Fruit fly (Drosophila melanogaster): ENCODE results near the gene Vinc.

Gene Vinc

dm6 chrX:2222181-2222790 lies at the start of gene Vinc:
Gene Vinc, minus strand, starts transcription at chrX:2222567.
- no peak for TF ChIP-seq EcR (GFP tag; optimal IDR thresholded peaks at IDR 0.05)
- no peak for TF ChIP-seq psq (optimal IDR thresholded peaks at IDR 0.05)
- no peak for TF ChIP-seq Dll (optimal IDR thresholded peaks at IDR 0.05)
- no peak for TF ChIP-seq CG8478 (optimal IDR thresholded peaks at IDR 0.05)
- no peak for TF ChIP-seq usp (GFP tag; optimal IDR thresholded peaks at IDR 0.05)
- TF ChIP-seq pan (optimal IDR thresholded peaks at IDR 0.05) = no peak

DNA sequence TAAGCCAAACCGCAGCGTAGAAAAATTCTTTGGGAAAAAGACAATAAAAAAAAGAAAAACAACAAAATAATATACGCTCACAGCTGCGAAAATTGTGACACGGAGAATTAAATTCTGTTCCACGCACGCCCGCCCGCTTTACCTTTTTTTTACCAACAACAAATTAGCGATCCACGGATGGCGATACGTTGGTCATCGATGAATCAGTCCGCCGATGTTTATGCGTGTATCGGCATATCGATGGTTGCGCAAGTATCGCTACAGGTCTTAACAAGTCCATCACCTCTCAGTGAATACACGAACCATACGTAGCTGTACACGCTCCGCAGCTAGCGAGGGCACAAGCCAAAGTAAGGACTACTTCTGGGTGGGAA lies 48.2 kb upstream of the Vinc start, which contains the start of gene CG2924:
TSS of gene CG2924 (minus strand) at position 205 of the 374 bp plus-strand sequence.
- TF ChIP-seq psq (optimal IDR thresholded peaks at IDR 0.05) (no peak), Dll (optimal IDR thresholded peaks at IDR 0.05) (no peak), EcR (GFP tag; optimal IDR thresholded peaks at IDR 0.05) (no peak), pan (optimal IDR thresholded peaks at IDR 0.05) (no peak), usp (GFP tag; optimal IDR thresholded peaks at IDR 0.05) (no peak), CG8478 (optimal IDR thresholded peaks at IDR 0.05) (no peak)

DNA sequence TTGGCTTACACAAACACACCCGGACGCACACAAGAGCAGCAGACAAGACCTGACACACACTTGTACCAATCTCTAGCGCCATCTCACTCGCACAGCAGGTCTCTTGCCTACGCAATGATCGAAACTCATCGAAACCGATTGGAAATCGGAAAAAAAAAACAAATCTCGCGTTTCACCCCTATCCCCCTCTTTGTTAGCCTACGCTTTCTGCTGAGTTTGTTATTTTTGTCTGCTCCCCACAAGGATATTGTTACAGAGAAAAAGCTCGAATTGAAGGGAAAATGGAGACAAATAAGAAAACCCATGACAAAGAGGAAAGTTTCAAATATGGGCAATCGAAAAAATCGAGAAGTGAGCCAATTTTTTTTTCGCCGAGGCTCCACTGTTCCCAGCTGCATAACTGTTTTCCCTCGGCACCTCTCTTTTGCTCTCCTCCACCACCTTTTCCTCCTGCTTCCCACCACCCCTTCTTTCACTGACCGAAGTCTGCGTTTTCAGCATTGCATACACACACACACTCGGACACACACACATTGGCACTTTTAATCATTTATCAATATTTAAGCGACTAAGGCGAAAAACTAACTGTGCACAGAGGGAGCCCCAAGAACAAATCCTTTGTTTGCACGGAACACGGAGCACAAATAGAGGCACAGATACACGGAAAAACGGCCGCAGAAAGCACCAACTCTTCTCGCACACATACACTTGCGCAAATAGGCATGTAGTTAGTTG lies 47.6 kb upstream of the Vinc start:
- no peak for TF ChIP-seq usp (GFP tag; optimal IDR thresholded peaks at IDR 0.05)
- no peak for TF ChIP-seq psq (optimal IDR thresholded peaks at IDR 0.05)
- TF ChIP-seq Dll (optimal IDR thresholded peaks at IDR 0.05) = no peak
- no peak for TF ChIP-seq pan (optimal IDR thresholded peaks at IDR 0.05)
- TF ChIP-seq EcR (GFP tag; optimal IDR thresholded peaks at IDR 0.05) = no peak
- TF ChIP-seq CG8478 (optimal IDR thresholded peaks at IDR 0.05) = no peak

DNA sequence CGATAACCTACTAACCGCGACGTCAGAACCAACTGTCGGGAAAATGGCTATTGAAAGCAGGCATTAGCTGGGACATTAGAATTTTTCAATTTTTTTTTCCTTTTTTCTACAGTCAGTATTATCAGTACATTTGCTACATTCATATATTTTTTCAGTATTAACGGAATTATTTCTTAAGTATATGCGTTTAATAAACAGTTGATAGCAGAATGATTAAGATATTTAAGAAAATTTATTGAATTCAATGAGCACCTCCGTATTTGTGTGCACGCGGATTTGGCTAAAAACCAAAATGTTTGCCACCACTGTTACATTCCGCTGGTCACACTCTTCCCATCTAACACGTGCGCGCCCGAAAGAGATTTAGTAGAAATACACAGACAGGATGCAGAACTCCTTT lies 40.1 kb upstream of the Vinc start, which contains the start of the genes temp and CG3071:
TSS of gene temp (minus strand) at position 5 of the 400 bp plus-strand sequence.
TSS of gene CG3071 (plus strand) at position 327 of the 400 bp plus-strand sequence.
- TF ChIP-seq EcR (GFP tag; optimal IDR thresholded peaks at IDR 0.05) (no peak), pan (optimal IDR thresholded peaks at IDR 0.05) (no peak), usp (GFP tag; optimal IDR thresholded peaks at IDR 0.05) (no peak), CG8478 (optimal IDR thresholded peaks at IDR 0.05) (no peak), psq (optimal IDR thresholded peaks at IDR 0.05) (no peak), Dll (optimal IDR thresholded peaks at IDR 0.05) (no peak)

dm6 chrX:2259763-2260162 lies 37.4 kb upstream of the Vinc start, which contains the start of gene CG3078:
Gene CG3078, minus strand, starts transcription at chrX:2259863.
- TF ChIP-seq Dll (optimal IDR thresholded peaks at IDR 0.05) (no peak), psq (optimal IDR thresholded peaks at IDR 0.05) (no peak), EcR (GFP tag; optimal IDR thresholded peaks at IDR 0.05) (no peak), CG8478 (optimal IDR thresholded peaks at IDR 0.05) (no peak), pan (optimal IDR thresholded peaks at IDR 0.05) (no peak), usp (GFP tag; optimal IDR thresholded peaks at IDR 0.05) (no peak)

DNA sequence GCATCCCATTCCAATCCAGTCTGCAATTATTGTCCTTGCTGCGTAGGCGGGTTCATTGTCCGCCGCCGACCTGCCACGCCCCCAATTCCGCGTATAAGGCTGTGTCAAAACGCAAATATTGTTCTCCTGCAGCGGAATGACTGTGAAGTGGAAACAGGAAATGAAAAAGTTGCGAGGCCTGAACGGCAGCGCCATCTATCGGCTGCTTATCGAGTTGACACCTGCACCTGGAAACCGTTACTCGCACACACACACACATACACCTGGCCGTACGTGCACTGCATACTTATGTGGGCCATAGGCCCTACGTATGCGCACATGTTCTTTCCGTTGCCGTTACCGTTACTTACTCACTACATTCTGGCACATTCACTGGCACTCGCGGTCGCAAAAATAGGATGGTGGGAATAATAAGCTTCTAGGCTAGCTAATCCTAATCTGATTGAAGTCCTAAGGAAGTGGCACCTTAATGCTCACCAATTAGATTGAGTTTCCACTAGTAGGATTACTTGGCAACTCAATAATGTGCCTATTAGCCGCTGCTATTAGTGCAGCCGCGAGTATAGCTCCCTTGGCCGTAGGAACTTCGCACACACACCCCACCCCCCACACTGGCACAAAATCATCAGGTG lies 36.4 kb upstream of the Vinc start:
- TF ChIP-seq EcR (GFP tag; optimal IDR thresholded peaks at IDR 0.05) = no peak

dm6 chrX:2255035-2255434 lies 32.7 kb upstream of the Vinc start:
- TF ChIP-seq EcR (GFP tag; optimal IDR thresholded peaks at IDR 0.05) (no peak), usp (GFP tag; optimal IDR thresholded peaks at IDR 0.05) (no peak), pan (optimal IDR thresholded peaks at IDR 0.05) (no peak), psq (optimal IDR thresholded peaks at IDR 0.05) (no peak), Dll (optimal IDR thresholded peaks at IDR 0.05) (no peak)

dm6 chrX:2254020-2254626 lies 31.8 kb upstream of the Vinc start, which contains the start of gene CG3091:
Gene CG3091, minus strand, starts transcription at chrX:2254197.
- TF ChIP-seq Dll (optimal IDR thresholded peaks at IDR 0.05) (no peak), CG8478 (optimal IDR thresholded peaks at IDR 0.05) (no peak), EcR (GFP tag; optimal IDR thresholded peaks at IDR 0.05) (no peak), psq (optimal IDR thresholded peaks at IDR 0.05) (no peak), pan (optimal IDR thresholded peaks at IDR 0.05) (no peak)

DNA sequence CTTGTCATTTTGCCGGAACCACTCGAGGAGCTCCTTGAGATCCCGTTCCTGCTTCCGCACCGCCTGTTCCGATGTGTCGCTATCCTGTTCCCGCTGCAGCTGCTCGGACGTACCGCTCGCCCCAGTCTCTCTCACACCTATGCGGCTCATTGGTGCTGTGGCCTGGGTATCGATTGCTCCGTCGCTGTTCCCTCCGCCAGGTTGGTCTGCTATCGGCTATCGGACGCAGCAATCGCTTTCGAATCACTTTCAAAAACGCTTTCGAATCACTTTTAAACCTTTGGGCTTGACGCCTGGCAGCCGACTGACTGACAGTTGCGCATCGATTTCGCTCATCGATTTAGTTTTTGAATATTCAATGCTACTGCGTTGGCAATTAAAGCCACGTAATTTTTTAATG lies 29.3 kb upstream of the Vinc start, which contains the start of gene CG3191:
TSS of gene CG3191 (minus strand) at position 306 of the 400 bp plus-strand sequence.
- TF ChIP-seq Dll (optimal IDR thresholded peaks at IDR 0.05) (no peak), psq (optimal IDR thresholded peaks at IDR 0.05) (no peak), EcR (GFP tag; optimal IDR thresholded peaks at IDR 0.05) (no peak), CG8478 (optimal IDR thresholded peaks at IDR 0.05) (no peak), pan (optimal IDR thresholded peaks at IDR 0.05) (no peak), usp (GFP tag; optimal IDR thresholded peaks at IDR 0.05) (no peak)

DNA sequence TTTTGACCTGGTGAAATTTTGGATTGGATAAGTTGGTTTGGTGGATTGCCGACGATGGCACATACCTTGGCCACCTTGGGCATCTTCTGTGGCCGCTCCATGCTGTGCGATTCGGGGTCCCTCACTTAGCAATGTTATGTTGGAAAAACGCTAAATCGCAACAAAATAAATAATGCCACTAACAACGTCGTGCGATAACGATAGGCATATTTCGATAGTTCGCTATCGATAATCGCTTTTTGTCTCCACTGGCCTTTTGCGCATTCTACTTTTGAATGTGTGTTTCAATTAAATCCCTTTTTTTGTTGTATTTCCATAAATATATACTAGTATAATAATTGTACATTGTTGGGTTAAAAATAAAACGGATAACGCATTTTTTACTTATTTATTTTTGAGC lies 27.4 kb upstream of the Vinc start, which contains the start of gene crn:
TSS of gene crn (minus strand) at position 221 of the 400 bp plus-strand sequence.
- no peak for TF ChIP-seq usp (GFP tag; optimal IDR thresholded peaks at IDR 0.05)
- no peak for TF ChIP-seq Dll (optimal IDR thresholded peaks at IDR 0.05)
- TF ChIP-seq CG8478 (optimal IDR thresholded peaks at IDR 0.05) = no peak

dm6 chrX:2245931-2246330 lies 23.6 kb upstream of the Vinc start, which contains the start of gene Or2a:
Gene Or2a, plus strand, starts transcription at chrX:2246231.
- TF ChIP-seq Dll (optimal IDR thresholded peaks at IDR 0.05) (no peak), pan (optimal IDR thresholded peaks at IDR 0.05) (no peak), CG8478 (optimal IDR thresholded peaks at IDR 0.05) (no peak)

DNA sequence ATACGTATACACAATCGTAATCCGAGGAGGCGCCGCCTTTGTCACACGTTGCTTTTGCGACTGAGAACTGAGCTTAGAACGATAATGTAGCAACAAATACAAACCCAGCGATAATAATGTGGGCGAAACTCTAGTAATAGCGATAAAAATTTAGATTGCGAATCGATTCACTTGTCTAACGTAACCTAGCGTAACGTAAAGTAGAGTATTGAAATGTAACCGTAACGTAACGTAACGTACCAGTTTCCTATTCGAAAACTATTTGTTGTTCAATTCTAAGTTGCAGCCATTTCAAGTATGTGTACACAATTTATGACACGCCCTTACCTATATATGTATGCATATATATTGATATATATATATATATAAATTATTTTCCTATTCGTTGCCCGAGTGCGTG lies 22.4 kb upstream of the Vinc start:
- no peak for TF ChIP-seq CG8478 (optimal IDR thresholded peaks at IDR 0.05)
- no peak for TF ChIP-seq usp (GFP tag; optimal IDR thresholded peaks at IDR 0.05)
- no peak for TF ChIP-seq psq (optimal IDR thresholded peaks at IDR 0.05)
- no peak for TF ChIP-seq Dll (optimal IDR thresholded peaks at IDR 0.05)
- TF ChIP-seq EcR (GFP tag; optimal IDR thresholded peaks at IDR 0.05) = no peak
- TF ChIP-seq pan (optimal IDR thresholded peaks at IDR 0.05) = no peak

Data from whole organism.